Worm (Caenorhabditis elegans) whole organism, early embryonic: ENCODE measurements around the gene irld-57.

Source experiments
- B0310.2 ChIP-seq: sonication (generic microtip); optimal IDR thresholded peaks from 2 replicates; lab custom pipeline; 2016; ENCODE audit warnings: mild to moderate bottlenecking, missing genetic modification characterization, missing compliant biosample characterization
- F13C5.2 ChIP-seq: sonication (generic microtip); optimal IDR thresholded peaks from 2 replicates; lab custom pipeline; 2017; ENCODE audit warnings: mild to moderate bottlenecking, missing genetic modification characterization, inconsistent platforms, missing compliant biosample characterization
- aly-1 ChIP-seq: sonication (generic microtip); optimal IDR thresholded peaks from 2 replicates; lab custom pipeline; 2016; ENCODE audit warnings: missing genetic modification characterization, missing compliant biosample characterization
- ama-1 ChIP-seq: fragments of 150-350 bp; optimal IDR thresholded peaks from 2 replicates; lab custom pipeline; 2014
- ceh-13 ChIP-seq: fragments of 200-800 bp; sonication (Bioruptor generic); optimal IDR thresholded peaks from 2 replicates; lab custom pipeline; 2018; ENCODE audit warnings: mild to moderate bottlenecking, missing genetic modification characterization, missing compliant biosample characterization
- ceh-36 ChIP-seq: sonication (generic microtip); optimal IDR thresholded peaks from 2 replicates; lab custom pipeline; 2016; ENCODE audit warnings: missing genetic modification characterization, inconsistent platforms, missing compliant biosample characterization
- ets-7 ChIP-seq: sonication (generic microtip); optimal IDR thresholded peaks from 2 replicates; lab custom pipeline; 2016; ENCODE audit warnings: missing genotype, missing genetic modification characterization, missing compliant biosample characterization
- flt-1 ChIP-seq: fragments of 200-800 bp; sonication (Bioruptor generic); IDR thresholded peaks from 2 replicates; pipeline ENCODE4 v1.3.6; 2022; ENCODE audit warnings: missing genetic modification characterization, missing compliant biosample characterization
- hmbx-1 ChIP-seq: sonication (generic microtip); optimal IDR thresholded peaks from 2 replicates; lab custom pipeline; 2016; ENCODE audit warnings: mild to moderate bottlenecking, missing genetic modification characterization, missing compliant biosample characterization
- hmg-4 ChIP-seq: fragments of 200-800 bp; sonication (Bioruptor generic); optimal IDR thresholded peaks from 2 replicates; lab custom pipeline; 2018; ENCODE audit warnings: mild to moderate bottlenecking, missing genetic modification characterization, missing compliant biosample characterization
- hnd-1 ChIP-seq: sonication (generic microtip); optimal IDR thresholded peaks from 2 replicates; lab custom pipeline; 2016; ENCODE audit warnings: missing genetic modification characterization, missing compliant biosample characterization
- pes-1 ChIP-seq: fragments of 200-800 bp; sonication (Bioruptor generic); IDR thresholded peaks from 2 replicates; pipeline ENCODE4 v1.3.6; 2022; ENCODE audit warnings: missing genetic modification reagents, missing genetic modification characterization, missing compliant biosample characterization
- scrt-1 ChIP-seq: fragments of 200-800 bp; sonication (Bioruptor generic); IDR thresholded peaks from 2 replicates; pipeline ENCODE4 v1.3.6; 2022; ENCODE audit warnings: missing genetic modification characterization, missing compliant biosample characterization
- sea-1 ChIP-seq: fragments of 200-800 bp; sonication (Bioruptor generic); conservative IDR thresholded peaks from 2 replicates; pipeline ENCODE4 v1.3.6; 2022; ENCODE audit warnings: missing genetic modification characterization, missing compliant biosample characterization
- tbx-11 ChIP-seq: fragments of 200-800 bp; sonication (Bioruptor generic); IDR thresholded peaks from 2 replicates; pipeline ENCODE4 v1.3.6; 2022; ENCODE audit warnings: missing genetic modification characterization, missing compliant biosample characterization
- tbx-37 ChIP-seq: fragments of 200-800 bp; sonication (Bioruptor generic); conservative IDR thresholded peaks from 2 replicates; pipeline ENCODE4 v1.3.6; 2022; ENCODE audit warnings: missing genetic modification reagents, missing genetic modification characterization, missing compliant biosample characterization
- tra-4 ChIP-seq: sonication (generic microtip); optimal IDR thresholded peaks from 2 replicates; lab custom pipeline; 2017; ENCODE audit warnings: missing genetic modification characterization, missing compliant biosample characterization

Gene irld-57

ce11 chrV:15733020-15733419 lies 6.5 kb upstream of the irld-57 start:
- TF ChIP-seq tra-4 (tag; lab: Kevin White, UChicago) (no peak), scrt-1 (GFP tag; lab: Robert Waterston, UW) (no peak), hnd-1 (tag; lab: Kevin White, UChicago) (no peak), B0310.2 (tag; lab: Kevin White, UChicago) (no peak), aly-1 (tag; lab: Kevin White, UChicago) (no peak), ceh-13 (GFP tag; lab: Kevin White, UChicago) (no peak), tbx-37 (GFP tag; lab: Robert Waterston, UW) (no peak), ets-7 (tag; lab: Kevin White, UChicago) (no peak), ama-1 (lab: Kevin White, UChicago) (no peak), pes-1 (GFP tag; lab: Robert Waterston, UW) (no peak), tbx-11 (no peak)

DNA sequence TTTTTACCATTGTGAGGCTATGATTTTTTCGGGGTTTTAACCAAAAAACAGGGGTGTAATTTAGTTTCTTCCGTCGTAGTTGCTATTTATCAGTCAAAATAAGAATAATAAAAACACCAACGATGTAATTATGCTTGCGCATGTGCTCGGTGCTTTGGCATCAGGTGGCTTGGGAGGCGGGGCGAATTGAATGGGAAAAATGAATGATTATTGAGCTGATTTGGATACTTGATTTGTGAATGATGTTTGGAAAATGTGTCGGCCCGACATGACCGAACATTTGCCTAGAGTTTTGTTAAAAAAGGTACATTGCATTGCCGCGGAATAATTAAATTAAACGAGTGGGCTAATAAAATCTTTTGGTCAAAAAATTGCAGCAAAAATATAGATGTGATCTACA lies 5.7 kb upstream of the irld-57 start, which contains the start of gene str-38:
Gene str-38 (minus strand): TSS at position 101 of the 400 bp plus-strand sequence.
- no peak for TF ChIP-seq scrt-1 (GFP tag; lab: Robert Waterston, UW)
- no peak for TF ChIP-seq tbx-11
- TF ChIP-seq hmg-4 (GFP tag; lab: Kevin White, UChicago), result no peak
- no peak for TF ChIP-seq ceh-36 (tag; lab: Kevin White, UChicago)
- TF ChIP-seq ceh-13 (GFP tag; lab: Kevin White, UChicago), result no peak
- no peak for TF ChIP-seq hnd-1 (tag; lab: Kevin White, UChicago)
- no peak for TF ChIP-seq tbx-37 (GFP tag; lab: Robert Waterston, UW)
- TF ChIP-seq ets-7 (tag; lab: Kevin White, UChicago), result no peak
- TF ChIP-seq tra-4 (tag; lab: Kevin White, UChicago), result no peak
- no peak for TF ChIP-seq sea-1
- TF ChIP-seq ama-1 (lab: Kevin White, UChicago), result no peak
- no peak for TF ChIP-seq pes-1 (GFP tag; lab: Robert Waterston, UW)
- TF ChIP-seq F13C5.2 (tag; lab: Kevin White, UChicago), result no peak
- no peak for TF ChIP-seq B0310.2 (tag; lab: Kevin White, UChicago)
- no peak for TF ChIP-seq aly-1 (tag; lab: Kevin White, UChicago)
- TF ChIP-seq flt-1 (GFP tag; lab: Robert Waterston, UW), result no peak

DNA sequence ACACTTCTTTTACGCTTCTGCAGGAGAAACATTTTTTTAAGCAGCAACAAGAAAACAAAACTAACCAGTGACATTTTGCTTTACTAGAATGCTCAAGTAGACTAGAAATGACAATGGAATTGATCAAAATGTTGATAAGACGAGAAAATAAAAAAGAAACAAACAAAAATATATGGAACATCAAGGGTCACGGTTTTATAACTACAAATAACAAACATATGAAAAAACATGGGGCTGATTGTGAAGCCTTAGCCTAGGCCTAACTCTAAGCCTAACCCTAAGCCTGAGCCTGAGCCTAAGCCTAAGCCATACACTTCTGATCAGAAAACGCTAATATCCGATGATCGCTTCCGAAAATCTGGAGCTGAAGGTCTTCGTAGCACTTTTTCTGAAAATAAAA lies 3.9 kb upstream of the irld-57 start, which contains the start of gene Y6E2A.10:
Gene Y6E2A.10 (minus strand): TSS at position 101 of the 400 bp plus-strand sequence.
- TF ChIP-seq tra-4 (tag; lab: Kevin White, UChicago) (no peak), ama-1 (lab: Kevin White, UChicago) (no peak), hmg-4 (GFP tag; lab: Kevin White, UChicago) (no peak), pes-1 (GFP tag; lab: Robert Waterston, UW) (no peak), ets-7 (tag; lab: Kevin White, UChicago) (no peak), F13C5.2 (tag; lab: Kevin White, UChicago) (no peak), ceh-36 (tag; lab: Kevin White, UChicago) (no peak), B0310.2 (tag; lab: Kevin White, UChicago) (no peak), ceh-13 (GFP tag; lab: Kevin White, UChicago) (no peak), tbx-11 (no peak), hmbx-1 (tag; lab: Kevin White, UChicago) (no peak), scrt-1 (GFP tag; lab: Robert Waterston, UW) (no peak), hnd-1 (tag; lab: Kevin White, UChicago) (no peak)

- TF ChIP-seq ceh-36 (tag; lab: Kevin White, UChicago) (no peak), aly-1 (tag; lab: Kevin White, UChicago) (no peak), tbx-11 (no peak), scrt-1 (GFP tag; lab: Robert Waterston, UW) (no peak), tbx-37 (GFP tag; lab: Robert Waterston, UW) (no peak), hnd-1 (tag; lab: Kevin White, UChicago) (no peak), flt-1 (GFP tag; lab: Robert Waterston, UW) (no peak)
Observed at ce11 chrV:15721888-15722287, 4.6 kb downstream of the irld-57 start, which contains the start of gene srh-140. TSS of gene srh-140 (plus strand) at chrV:15722188.

DNA sequence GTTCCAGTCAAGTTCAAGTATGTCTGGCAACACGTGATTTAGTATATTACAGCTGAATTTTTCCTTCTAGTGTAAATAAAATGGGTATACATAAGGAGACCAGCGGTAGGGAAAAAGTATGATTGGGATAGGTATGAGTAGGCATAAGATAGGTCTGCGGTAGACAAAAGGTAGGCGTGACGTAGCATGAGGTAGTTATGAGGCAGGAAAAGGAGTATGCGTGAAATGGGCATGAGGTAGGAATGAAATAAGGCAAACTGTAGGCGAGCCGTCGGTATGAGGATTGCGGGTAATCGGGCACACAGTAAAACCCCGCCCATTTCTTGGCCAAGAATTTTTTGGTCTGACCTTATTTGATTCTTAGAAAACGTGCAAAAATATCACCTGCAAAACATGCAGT lies 5.1 kb downstream of the irld-57 start:
- TF ChIP-seq hmg-4 (GFP tag; lab: Kevin White, UChicago) (no peak), F13C5.2 (tag; lab: Kevin White, UChicago) (no peak), ceh-36 (tag; lab: Kevin White, UChicago) (no peak), tra-4 (tag; lab: Kevin White, UChicago) (no peak), tbx-37 (GFP tag; lab: Robert Waterston, UW) (no peak), aly-1 (tag; lab: Kevin White, UChicago) (no peak), hnd-1 (tag; lab: Kevin White, UChicago) (no peak), pes-1 (GFP tag; lab: Robert Waterston, UW) (no peak), hmbx-1 (tag; lab: Kevin White, UChicago) (no peak), flt-1 (GFP tag; lab: Robert Waterston, UW) (no peak), tbx-11 (no peak), ama-1 (lab: Kevin White, UChicago) (no peak), ceh-13 (GFP tag; lab: Kevin White, UChicago) (no peak), ets-7 (tag; lab: Kevin White, UChicago) (no peak), sea-1 (no peak), scrt-1 (GFP tag; lab: Robert Waterston, UW) (no peak), B0310.2 (tag; lab: Kevin White, UChicago) (no peak)

DNA sequence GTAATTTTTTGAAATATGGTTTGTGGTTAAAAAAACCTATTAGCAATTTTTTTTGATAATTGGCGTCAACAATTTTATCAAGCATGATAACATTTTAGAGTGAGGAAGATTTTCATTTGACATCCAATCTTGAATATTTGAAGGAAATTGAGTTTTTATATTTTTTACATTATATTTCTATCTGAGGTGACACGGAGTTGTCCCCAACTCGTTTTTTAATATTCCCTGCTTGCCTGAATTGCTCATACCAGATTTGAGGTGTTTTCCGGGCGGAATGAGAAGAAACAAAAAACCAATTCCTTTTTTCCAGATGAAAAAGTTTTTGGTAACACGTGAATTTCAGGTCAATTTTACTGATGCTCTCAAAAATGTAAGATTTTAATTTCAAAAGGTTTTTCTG lies 6.9 kb downstream of the irld-57 start, which contains the start of gene Y6E2A.7:
Gene Y6E2A.7 (plus strand): TSS at position 301 of the 400 bp plus-strand sequence.
- TF ChIP-seq flt-1 (GFP tag; lab: Robert Waterston, UW), result no peak
- no peak for TF ChIP-seq ceh-36 (tag; lab: Kevin White, UChicago)
- TF ChIP-seq F13C5.2 (tag; lab: Kevin White, UChicago), result no peak
- TF ChIP-seq tra-4 (tag; lab: Kevin White, UChicago), result no peak
- no peak for TF ChIP-seq aly-1 (tag; lab: Kevin White, UChicago)

ce11 chrV:15718562-15718961 lies 7.9 kb downstream of the irld-57 start, which contains the start of gene Y6E2A.5:
TSS of gene Y6E2A.5 (minus strand) at chrV:15718662.
- TF ChIP-seq hmbx-1 (tag; lab: Kevin White, UChicago) (no peak), sea-1 (no peak), flt-1 (GFP tag; lab: Robert Waterston, UW) (no peak), tbx-11 (no peak), hmg-4 (GFP tag; lab: Kevin White, UChicago) (no peak), ama-1 (lab: Kevin White, UChicago) (no peak), scrt-1 (GFP tag; lab: Robert Waterston, UW) (no peak), hnd-1 (tag; lab: Kevin White, UChicago) (no peak), ets-7 (tag; lab: Kevin White, UChicago) (no peak), tra-4 (tag; lab: Kevin White, UChicago) (no peak), tbx-37 (GFP tag; lab: Robert Waterston, UW) (no peak), ceh-36 (tag; lab: Kevin White, UChicago) (no peak), aly-1 (tag; lab: Kevin White, UChicago) (no peak), B0310.2 (tag; lab: Kevin White, UChicago) (no peak), pes-1 (GFP tag; lab: Robert Waterston, UW) (no peak)
